Fruit fly (Drosophila melanogaster) whole organism, prepupa: Measurements from ENCODE around the gene CG11345.

Experiments used
- CG10669 ChIP-seq: fragments of 200-800 bp; sonication (Bioruptor generic); optimal IDR thresholded peaks from 3 replicates; lab custom pipeline; 2018; ENCODE audit warnings: missing biosample characterization, mild to moderate bottlenecking, missing genetic modification characterization, moderate library complexity
- CG16779 ChIP-seq: fragments of 200-800 bp; sonication (Bioruptor generic); optimal IDR thresholded peaks from 3 replicates; lab custom pipeline; 2017; ENCODE audit warnings: missing biosample characterization, mild to moderate bottlenecking, missing genetic modification characterization
- CG7368 ChIP-seq: fragments of 200-800 bp; sonication (Bioruptor generic); optimal IDR thresholded peaks from 3 replicates; lab custom pipeline; 2016; ENCODE audit warnings: missing biosample characterization, missing genetic modification characterization
- CG9139 ChIP-seq: fragments of 200-800 bp; sonication (Bioruptor generic); optimal IDR thresholded peaks from 3 replicates; lab custom pipeline; 2017; ENCODE audit warnings: missing biosample characterization, mild to moderate bottlenecking, missing genetic modification characterization
- Eip93F ChIP-seq: fragments of 200-800 bp; sonication (Bioruptor generic); optimal IDR thresholded peaks from 2 replicates; lab custom pipeline; 2016; ENCODE audit warnings: missing biosample characterization, mild to moderate bottlenecking, missing genetic modification characterization
- Ets96B ChIP-seq: fragments of 200-800 bp; optimal IDR thresholded peaks from 2 replicates; lab custom pipeline; 2019; ENCODE audit warnings: missing biosample characterization, mild to moderate bottlenecking, missing genetic modification characterization, moderate library complexity
- Met ChIP-seq: fragments of 200-800 bp; sonication (Bioruptor generic); optimal IDR thresholded peaks from 3 replicates; lab custom pipeline; 2016; ENCODE audit warnings: missing biosample characterization, missing genetic modification characterization
- achi ChIP-seq: fragments of 200-800 bp; sonication (Bioruptor generic); optimal IDR thresholded peaks from 3 replicates; lab custom pipeline; 2016; ENCODE audit warnings: missing biosample characterization, missing genetic modification characterization
- acj6 ChIP-seq: fragments of 200-800 bp; sonication (Bioruptor generic); optimal IDR thresholded peaks from 3 replicates; lab custom pipeline; 2016; ENCODE audit warnings: missing biosample characterization, missing genetic modification characterization
- dac ChIP-seq: fragments of 200-800 bp; sonication (Bioruptor generic); optimal IDR thresholded peaks from 2 replicates; lab custom pipeline; 2017; ENCODE audit warnings: missing biosample characterization, mild to moderate bottlenecking, missing genetic modification characterization
- fd59A ChIP-seq: fragments of 200-800 bp; sonication (Bioruptor generic); optimal IDR thresholded peaks from 2 replicates; lab custom pipeline; 2017; ENCODE audit warnings: missing biosample characterization, mild to moderate bottlenecking, missing genetic modification characterization, missing genetic modification reagents
- fkh ChIP-seq: fragments of 200-800 bp; sonication (Bioruptor generic); optimal IDR thresholded peaks from 3 replicates; lab custom pipeline; 2017; ENCODE audit warnings: missing biosample characterization, mild to moderate bottlenecking, missing genetic modification characterization, moderate library complexity
- lz ChIP-seq: fragments of 200-800 bp; sonication (Bioruptor generic); optimal IDR thresholded peaks from 3 replicates; lab custom pipeline; 2016; ENCODE audit warnings: missing biosample characterization, missing genetic modification characterization
- salr ChIP-seq, 2 experiments: fragments of 200-800 bp; sonication (Bioruptor generic); optimal IDR thresholded peaks; 3 replicates each; lab custom pipeline; 2016 to 2018; ENCODE audit warnings: missing biosample characterization in 2 of 2, missing genetic modification characterization in 2 of 2, mild to moderate bottlenecking in 1 of 2

- TF ChIP-seq CG16779 (tag; lab: Kevin White, UChicago) (no peak), CG10669 (no peak), fd59A (GFP tag; lab: Kevin White, UChicago) (no peak), fkh (GFP tag; lab: Kevin White, UChicago) (no peak), acj6 (no peak), dac (no peak), Eip93F (GFP tag; lab: Kevin White, UChicago) (no peak), salr (GFP tag; optimal IDR thresholded peaks at IDR 0.05; lab: Kevin White, UChicago) (no peak), Met (GFP tag; lab: Kevin White, UChicago) (no peak), lz (GFP tag; lab: Kevin White, UChicago) (no peak), Ets96B (tag; lab: Kevin White, UChicago) (no peak), CG9139 (no peak), CG7368 (GFP tag; lab: Kevin White, UChicago) (no peak), achi (no peak)
Measured at dm6 chr3L:4460307-4461088, 2.5 kb upstream of the CG11345 start, which contains the start of gene CG15022.
